Worm (Caenorhabditis elegans) whole organism, L2 larva: ENCODE results near the gene strd-1.

Source experiments
- C34F6.9 ChIP-seq: fragments of 150-350 bp; optimal IDR thresholded peaks from 2 replicates; lab custom pipeline; 2014; ENCODE audit warnings: missing biosample characterization, missing genetic modification characterization
- R02D3.7 ChIP-seq: fragments of 150-350 bp; optimal IDR thresholded peaks from 2 replicates; lab custom pipeline; 2014; ENCODE audit warnings: missing biosample characterization, missing genetic modification characterization
- Y55F3AM.14 ChIP-seq: fragments of 200-800 bp; sonication (Bioruptor generic); optimal IDR thresholded peaks from 2 replicates; lab custom pipeline; 2018; ENCODE audit warnings: mild to moderate bottlenecking, missing genetic modification characterization, missing compliant biosample characterization
- ZK546.5 ChIP-seq: sonication (generic microtip); optimal IDR thresholded peaks from 2 replicates; lab custom pipeline; 2017; ENCODE audit warnings: missing biosample characterization, missing genetic modification characterization
- alr-1 ChIP-seq: fragments of 150-350 bp; optimal IDR thresholded peaks from 2 replicates; lab custom pipeline; 2014; ENCODE audit warnings: missing biosample characterization, missing genetic modification characterization
- aly-2 ChIP-seq: fragments of 150-350 bp; optimal IDR thresholded peaks from 2 replicates; lab custom pipeline; 2014; ENCODE audit warnings: missing biosample characterization, missing genetic modification characterization
- ama-1 ChIP-seq: fragments of 150-350 bp; optimal IDR thresholded peaks from 2 replicates; lab custom pipeline; 2018; ENCODE audit warnings: inconsistent platforms
- blmp-1 ChIP-seq: sonication (generic microtip); optimal IDR thresholded peaks from 2 replicates; lab custom pipeline; 2017; ENCODE audit warnings: missing genetic modification characterization, mild to moderate bottlenecking, missing compliant biosample characterization, antibody characterized with exemption, moderate library complexity; ENCODE audit not compliant: insufficient read depth
- ceh-16 ChIP-seq: fragments of 150-350 bp; optimal IDR thresholded peaks from 2 replicates; lab custom pipeline; 2014; ENCODE audit warnings: missing biosample characterization, missing genetic modification characterization
- dmd-4 ChIP-seq: sonication (generic microtip); optimal IDR thresholded peaks from 2 replicates; lab custom pipeline; 2017; ENCODE audit warnings: missing biosample characterization, missing genetic modification characterization
- egl-27 ChIP-seq: sonication (generic microtip); optimal IDR thresholded peaks from 3 replicates; lab custom pipeline; 2017; ENCODE audit warnings: missing biosample characterization, missing genetic modification reagents, missing genetic modification characterization
- elt-3 ChIP-seq: sonication (generic microtip); optimal IDR thresholded peaks from 2 replicates; lab custom pipeline; 2017; ENCODE audit warnings: missing biosample characterization, missing genetic modification characterization
- fos-1 ChIP-seq: fragments of 150-350 bp; optimal IDR thresholded peaks from 2 replicates; lab custom pipeline; 2014; ENCODE audit warnings: missing biosample characterization, missing genetic modification characterization
- gmeb-1 ChIP-seq: fragments of 150-350 bp; optimal IDR thresholded peaks from 2 replicates; lab custom pipeline; 2014; ENCODE audit warnings: missing biosample characterization, missing genetic modification characterization
- lin-11 ChIP-seq: fragments of 150-350 bp; sonication (generic microtip); optimal IDR thresholded peaks from 2 replicates; lab custom pipeline; 2014; ENCODE audit warnings: missing biosample characterization, missing genetic modification characterization, inconsistent platforms, mixed read lengths
- lin-13 ChIP-seq: fragments of 150-350 bp; optimal IDR thresholded peaks from 2 replicates; lab custom pipeline; 2014; ENCODE audit warnings: missing biosample characterization, missing genetic modification reagents, missing genetic modification characterization
- lin-39 ChIP-seq: fragments of 150-350 bp; optimal IDR thresholded peaks from 2 replicates; lab custom pipeline; 2014; ENCODE audit warnings: missing biosample characterization, missing genetic modification reagents, missing genetic modification characterization
- lsy-2 ChIP-seq, 2 experiments: fragments of 150-350 bp in 1 of 2; sonication (generic microtip) in 1 of 2; optimal IDR thresholded peaks; 2 replicates each; lab custom pipeline; 2014 to 2017; ENCODE audit warnings: missing biosample characterization in 2 of 2, missing genetic modification characterization in 2 of 2
- mab-5 ChIP-seq: fragments of 150-350 bp; optimal IDR thresholded peaks from 2 replicates; lab custom pipeline; 2014; ENCODE audit warnings: missing biosample characterization, missing genetic modification characterization
- mbf-1 ChIP-seq: sonication (generic microtip); optimal IDR thresholded peaks from 2 replicates; lab custom pipeline; 2017; ENCODE audit warnings: missing biosample characterization, missing genetic modification characterization
- nhr-10 ChIP-seq: sonication (generic microtip); optimal IDR thresholded peaks from 2 replicates; lab custom pipeline; 2017; ENCODE audit warnings: missing biosample characterization, missing genetic modification characterization
- nhr-11 ChIP-seq: fragments of 150-350 bp; optimal IDR thresholded peaks from 2 replicates; lab custom pipeline; 2014; ENCODE audit warnings: missing biosample characterization, missing genetic modification characterization
- nhr-12 ChIP-seq: fragments of 150-350 bp; optimal IDR thresholded peaks from 2 replicates; lab custom pipeline; 2014; ENCODE audit warnings: missing biosample characterization, missing genetic modification characterization
- nhr-129 ChIP-seq: fragments of 150-350 bp; optimal IDR thresholded peaks from 2 replicates; lab custom pipeline; 2014; ENCODE audit warnings: missing biosample characterization, missing genetic modification characterization
- nhr-21 ChIP-seq: fragments of 150-350 bp; optimal IDR thresholded peaks from 2 replicates; lab custom pipeline; 2014; ENCODE audit warnings: missing biosample characterization, missing genetic modification characterization
- nhr-23 ChIP-seq: fragments of 150-350 bp; optimal IDR thresholded peaks from 2 replicates; lab custom pipeline; 2014; ENCODE audit warnings: missing biosample characterization, missing genetic modification reagents, missing genetic modification characterization
- nhr-237 ChIP-seq: fragments of 150-350 bp; optimal IDR thresholded peaks from 2 replicates; lab custom pipeline; 2014; ENCODE audit warnings: missing biosample characterization, missing genetic modification characterization
- nhr-25 ChIP-seq: fragments of 150-350 bp; sonication (generic microtip); optimal IDR thresholded peaks from 3 replicates; lab custom pipeline; 2014; ENCODE audit warnings: missing biosample characterization, missing genetic modification characterization
- nhr-6 ChIP-seq: fragments of 150-350 bp; optimal IDR thresholded peaks from 2 replicates; lab custom pipeline; 2014; ENCODE audit warnings: missing biosample characterization, missing genetic modification characterization
- nhr-77 ChIP-seq: fragments of 150-350 bp; optimal IDR thresholded peaks from 2 replicates; lab custom pipeline; 2014; ENCODE audit warnings: missing biosample characterization, missing genetic modification characterization
- peb-1 ChIP-seq: fragments of 150-350 bp; optimal IDR thresholded peaks from 2 replicates; lab custom pipeline; 2014; ENCODE audit warnings: missing biosample characterization, missing genetic modification characterization
- skn-1 ChIP-seq: sonication (generic microtip); optimal IDR thresholded peaks from 2 replicates; lab custom pipeline; 2017; ENCODE audit warnings: missing biosample characterization, missing genetic modification characterization
- sma-3 ChIP-seq: sonication (generic microtip); optimal IDR thresholded peaks from 2 replicates; lab custom pipeline; 2016; ENCODE audit warnings: missing genetic modification reagents, missing genetic modification characterization, missing compliant biosample characterization
- snpc-4 ChIP-seq: fragments of 150-350 bp; optimal IDR thresholded peaks from 2 replicates; lab custom pipeline; 2014; ENCODE audit warnings: missing biosample characterization, missing genetic modification characterization
- unc-39 ChIP-seq: fragments of 150-350 bp; optimal IDR thresholded peaks from 2 replicates; lab custom pipeline; 2014; ENCODE audit warnings: missing biosample characterization, missing genetic modification characterization
- unc-62 ChIP-seq: fragments of 150-350 bp; optimal IDR thresholded peaks from 2 replicates; lab custom pipeline; 2014; ENCODE audit warnings: missing biosample characterization, missing genetic modification reagents, missing genetic modification characterization
- zag-1 ChIP-seq: fragments of 150-350 bp; optimal IDR thresholded peaks from 2 replicates; lab custom pipeline; 2014; ENCODE audit warnings: missing biosample characterization, missing genetic modification characterization
- ztf-1 ChIP-seq: fragments of 200-800 bp; sonication (Bioruptor generic); conservative IDR thresholded peaks from 2 replicates; pipeline ENCODE4 v1.3.6; 2022; ENCODE audit warnings: missing genetic modification characterization, missing compliant biosample characterization
- ztf-11 ChIP-seq: sonication (generic microtip); optimal IDR thresholded peaks from 2 replicates; lab custom pipeline; 2017; ENCODE audit warnings: missing biosample characterization, missing genetic modification characterization
- ztf-4 ChIP-seq: fragments of 150-350 bp; optimal IDR thresholded peaks from 2 replicates; lab custom pipeline; 2014; ENCODE audit warnings: missing biosample characterization, missing genetic modification characterization

Gene strd-1

ce11 chrIII:10967010-10967409 is 19.8 kb downstream of the strd-1 start, which contains the start of gene W05B2.2:
TSS of gene W05B2.2 (minus strand) at chrIII:10967110.
- TF ChIP-seq lin-39 (no peak), nhr-11 (tag; lab: Kevin White, UChicago) (no peak), ztf-4 (tag; lab: Kevin White, UChicago) (no peak), unc-62 (no peak), blmp-1 (tag; lab: Kevin White, UChicago) (no peak), nhr-237 (no peak), aly-2 (tag; lab: Kevin White, UChicago) (no peak), ama-1 (lab: Kevin White, UChicago) (no peak), zag-1 (tag; lab: Kevin White, UChicago) (no peak), lsy-2 (tag; optimal IDR thresholded peaks at IDR 0.05; lab: Kevin White, UChicago) (no peak), sma-3 (GFP tag; lab: Kevin White, UChicago) (no peak), nhr-77 (no peak), mab-5 (tag; lab: Kevin White, UChicago) (no peak), skn-1 (no peak), ztf-1 (GFP tag; lab: Robert Waterston, UW) (no peak), nhr-25 (tag; lab: Kevin White, UChicago) (no peak), nhr-10 (tag; lab: Kevin White, UChicago) (no peak), lin-13 (GFP tag; lab: Kevin White, UChicago) (no peak), ZK546.5 (no peak)

ce11 chrIII:10969644-10970043 is 22.4 kb downstream of the strd-1 start, which contains the start of gene dhc-4:
TSS of gene dhc-4 (plus strand) at chrIII:10969944.
- TF ChIP-seq nhr-12 (tag; lab: Kevin White, UChicago): no peak
- TF ChIP-seq ZK546.5: no peak
- TF ChIP-seq ama-1 (lab: Kevin White, UChicago): no peak
- TF ChIP-seq nhr-77: no peak

ce11 chrIII:10976580-10976979 is 29.3 kb downstream of the strd-1 start:
- TF ChIP-seq nhr-23 (tag; lab: Kevin White, UChicago) (no peak), Y55F3AM.14 (GFP tag; lab: Kevin White, UChicago) (no peak), egl-27 (no peak), C34F6.9 (no peak), zag-1 (tag; lab: Kevin White, UChicago) (no peak), nhr-129 (tag; lab: Kevin White, UChicago) (no peak), blmp-1 (tag; lab: Kevin White, UChicago) (no peak), elt-3 (tag; lab: Kevin White, UChicago) (no peak), unc-39 (tag; lab: Kevin White, UChicago) (no peak), snpc-4 (no peak)

ce11 chrIII:10981555-10981954 is 34.3 kb downstream of the strd-1 start:
- TF ChIP-seq nhr-6 (tag; lab: Kevin White, UChicago) (no peak), nhr-237 (no peak), ztf-4 (tag; lab: Kevin White, UChicago) (no peak), elt-3 (tag; lab: Kevin White, UChicago) (no peak), unc-39 (tag; lab: Kevin White, UChicago) (no peak), ztf-1 (GFP tag; lab: Robert Waterston, UW) (no peak), lsy-2 (tag; optimal IDR thresholded peaks at IDR 0.05; lab: Kevin White, UChicago) (no peak)

DNA sequence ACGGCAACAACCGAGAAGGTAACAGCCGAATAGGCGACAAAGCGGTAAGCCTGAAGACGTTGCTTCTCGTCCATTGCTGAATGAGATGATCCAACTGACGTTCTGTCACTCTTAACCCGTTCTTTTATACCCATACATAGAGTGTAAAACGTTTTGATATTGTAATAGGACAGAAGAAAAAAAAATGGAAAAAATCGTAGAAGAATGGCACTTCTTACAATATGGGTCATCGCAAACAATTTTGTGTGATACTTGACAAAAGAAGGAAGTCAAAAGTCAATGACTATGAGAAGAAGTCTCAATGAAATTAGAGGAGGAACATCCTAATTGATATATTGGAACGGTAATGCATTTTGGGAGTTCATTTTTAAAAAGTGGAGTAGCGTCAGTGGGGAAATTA is 35.9 kb downstream of the strd-1 start, which contains the start of gene col-92:
col-92 (minus strand) TSS at position 101 of the 400 bp plus-strand sequence.
- no peak for TF ChIP-seq mab-5 (tag; lab: Kevin White, UChicago)
- no peak for TF ChIP-seq unc-62
- TF ChIP-seq lin-39: no peak
- TF ChIP-seq fos-1 (tag; lab: Kevin White, UChicago): no peak
- TF ChIP-seq nhr-129 (tag; lab: Kevin White, UChicago): no peak
- no peak for TF ChIP-seq lsy-2 (tag; optimal IDR thresholded peaks at IDR 0.05; lab: Kevin White, UChicago)
- TF ChIP-seq nhr-23 (tag; lab: Kevin White, UChicago): no peak
- no peak for TF ChIP-seq mbf-1 (tag; lab: Kevin White, UChicago)
- TF ChIP-seq egl-27: no peak
- no peak for TF ChIP-seq R02D3.7 (tag; lab: Kevin White, UChicago)
- no peak for TF ChIP-seq ZK546.5
- no peak for TF ChIP-seq nhr-12 (tag; lab: Kevin White, UChicago)
- TF ChIP-seq C34F6.9: no peak

ce11 chrIII:10985559-10986036 is 38.3 kb downstream of the strd-1 start, which contains the start of gene col-93:
TSS of gene col-93 (minus strand) at chrIII:10985609.
- no peak for TF ChIP-seq peb-1 (tag; lab: Kevin White, UChicago)
- TF ChIP-seq alr-1 (tag; lab: Kevin White, UChicago): no peak
- TF ChIP-seq blmp-1 (tag; lab: Kevin White, UChicago): peak; percentile 24
- TF ChIP-seq lin-39: no peak
- no peak for TF ChIP-seq ceh-16
- no peak for TF ChIP-seq ZK546.5
- no peak for TF ChIP-seq gmeb-1
- TF ChIP-seq nhr-25 (tag; lab: Kevin White, UChicago): peak; percentile 21
- no peak for TF ChIP-seq ztf-11 (tag; lab: Kevin White, UChicago)
- TF ChIP-seq unc-39 (tag; lab: Kevin White, UChicago): no peak
- no peak for TF ChIP-seq lin-13 (GFP tag; lab: Kevin White, UChicago)
- TF ChIP-seq skn-1: no peak
- no peak for TF ChIP-seq dmd-4
- no peak for TF ChIP-seq nhr-21 (tag; lab: Kevin White, UChicago)
- no peak for TF ChIP-seq lin-11
- TF ChIP-seq, all 48 proteins: peak for 2
